Worm (Caenorhabditis elegans): Measurements from ENCODE around the gene Y69A2AR.31.

ce11 chrIV:2705675-2706074 lies 41.9 kb upstream of the Y69A2AR.31 start:
- no peak for TF ChIP-seq tbx-2 (tag; optimal IDR thresholded peaks at IDR 0.05)
- TF ChIP-seq ama-1 (optimal IDR thresholded peaks at IDR 0.05), result no peak
- TF ChIP-seq hlh-30 (tag; optimal IDR thresholded peaks at IDR 0.05; ENCODE audit: insufficient read depth), result no peak
- TF ChIP-seq mec-3 (tag; optimal IDR thresholded peaks at IDR 0.05; ENCODE audit: borderline replicate concordance), result no peak
- no peak for TF ChIP-seq sdc-2 (tag; optimal IDR thresholded peaks at IDR 0.05)
